Fruit fly (Drosophila melanogaster) whole organism, larva: ENCODE data around the gene CG31729.

Experiments used
- noc ChIP-seq: fragments of 200-800 bp; sonication (Bioruptor generic); optimal IDR thresholded peaks from 3 replicates; lab custom pipeline; 2019; ENCODE audit warnings: missing biosample characterization, mild to moderate bottlenecking, missing genetic modification characterization, moderate library complexity

Gene CG31729

DNA sequence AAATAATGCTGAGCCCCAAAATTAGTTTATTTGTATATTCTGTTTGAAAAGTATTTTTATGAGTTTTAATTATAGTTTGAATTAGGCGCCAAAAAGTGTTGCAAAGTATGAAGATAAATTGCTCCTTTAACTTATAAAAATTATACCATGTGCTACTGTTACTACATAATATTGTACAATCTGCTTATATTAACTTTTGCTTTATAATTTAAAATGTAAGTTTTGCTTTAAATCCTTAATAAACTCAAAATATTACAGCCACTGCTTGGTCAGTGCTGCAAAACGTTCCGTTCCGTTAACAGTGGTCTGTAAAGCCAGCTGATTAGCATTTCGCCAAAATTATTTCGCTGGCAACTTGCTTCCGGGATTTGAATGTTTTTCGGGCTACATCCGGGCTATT lies at the start of gene CG31729:
CG31729 (plus strand) TSS at position 309 of the 400 bp plus-strand sequence.
- TF ChIP-seq noc (tag; lab: Kevin White, UChicago) = no peak

DNA sequence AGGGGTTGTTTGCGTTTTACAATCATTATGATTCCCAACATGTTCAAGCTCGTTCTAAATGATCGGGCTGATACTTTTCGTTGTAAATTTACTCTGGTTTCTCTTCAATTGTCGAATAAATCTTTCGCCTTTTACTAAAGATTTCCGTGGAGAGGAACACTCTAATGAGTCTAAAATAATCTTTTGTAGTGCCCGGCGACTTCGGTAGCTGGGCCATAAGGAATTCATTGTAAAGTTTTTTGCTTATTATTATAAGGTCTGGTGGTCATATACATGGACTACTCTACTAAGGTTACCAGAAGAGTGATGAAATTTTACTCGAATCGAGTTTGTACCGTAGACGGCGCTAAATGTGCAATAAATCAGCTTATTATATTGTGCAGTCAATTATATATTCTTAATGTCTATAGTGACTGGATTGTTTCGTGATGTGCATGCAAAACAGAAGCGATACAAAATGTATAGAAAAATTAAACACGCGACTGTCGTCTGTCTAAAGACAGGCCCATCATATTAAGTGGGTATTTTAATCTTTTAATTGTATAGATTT lies 45.0 kb upstream of the CG31729 start:
- TF ChIP-seq noc (tag; lab: Kevin White, UChicago) = no peak

dm6 chr2L:13245855-13246645 lies 43.7 kb upstream of the CG31729 start, which contains the start of gene CG16820:
TSS of gene CG16820 (plus strand) at chr2L:13246232.
- TF ChIP-seq noc (tag; lab: Kevin White, UChicago) = no peak

DNA sequence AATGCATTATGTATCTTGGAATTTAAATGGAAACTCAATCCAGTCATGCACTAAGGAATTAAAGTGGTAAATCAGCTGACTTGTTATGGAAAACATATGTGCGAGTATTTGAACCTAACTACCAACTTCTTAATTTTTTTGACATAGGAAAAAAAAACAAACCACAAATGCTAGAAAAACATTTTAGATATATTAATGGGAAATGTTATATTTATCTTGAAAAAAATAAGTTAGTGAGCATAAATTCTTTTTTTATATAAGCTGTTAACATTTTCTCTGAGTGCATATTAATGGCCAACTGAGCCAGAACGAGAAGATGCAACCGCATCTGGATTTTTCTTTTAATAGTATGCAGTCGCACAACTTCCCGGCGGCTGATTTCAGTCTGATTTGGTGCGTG lies 38.6 kb upstream of the CG31729 start:
- TF ChIP-seq noc (tag; lab: Kevin White, UChicago) = no peak

- no peak for TF ChIP-seq noc (tag; lab: Kevin White, UChicago)
Measured at dm6 chr2L:13257177-13257576, 32.6 kb upstream of the CG31729 start, which contains the start of gene Naa20B. TSS of gene Naa20B (plus strand) at chr2L:13257477.

DNA sequence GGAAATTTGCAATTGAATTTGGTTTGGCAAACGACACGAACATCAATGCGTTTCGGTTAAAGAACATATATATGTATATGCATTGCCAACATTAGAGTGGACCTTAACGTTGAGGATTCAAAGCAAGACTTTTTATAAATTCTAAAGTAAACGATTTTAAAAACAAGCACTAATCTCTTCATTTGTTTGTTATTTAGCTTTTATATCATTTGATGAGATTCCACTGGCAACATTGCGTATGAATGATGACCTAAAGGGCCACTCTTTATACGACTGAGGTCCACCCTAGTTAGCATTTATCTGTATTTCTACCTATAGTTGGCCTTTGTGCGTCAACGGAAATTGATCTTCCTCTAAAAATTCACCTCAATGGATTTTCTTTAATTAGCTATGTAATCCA lies 31.1 kb upstream of the CG31729 start:
- no peak for TF ChIP-seq noc (tag; lab: Kevin White, UChicago)

DNA sequence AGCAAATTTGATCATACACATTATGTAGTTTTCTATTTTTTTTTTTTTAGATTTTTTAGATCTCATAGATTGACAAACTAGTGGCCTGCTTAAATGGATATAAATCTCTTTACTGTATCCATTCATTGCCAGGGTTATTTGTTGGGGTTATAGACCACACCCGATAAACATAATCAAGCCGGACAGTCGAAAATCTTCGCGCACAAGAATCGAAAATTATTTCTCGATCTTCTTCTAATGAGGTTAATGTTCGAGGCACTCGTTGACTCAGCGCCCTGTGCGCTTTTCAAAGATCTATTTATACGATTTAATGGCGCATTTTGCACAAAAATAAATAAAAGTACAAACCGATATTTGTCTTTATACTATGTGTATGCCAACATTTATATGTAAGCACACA lies 30.2 kb upstream of the CG31729 start, which contains the start of gene CG31730:
CG31730 (minus strand) TSS at position 101 of the 400 bp plus-strand sequence.
- TF ChIP-seq noc (tag; lab: Kevin White, UChicago) = no peak

dm6 chr2L:13260740-13261139 lies 29.1 kb upstream of the CG31729 start, which contains the start of gene CG44085:
TSS of gene CG44085 (plus strand) at chr2L:13261008.
- no peak for TF ChIP-seq noc (tag; lab: Kevin White, UChicago)

dm6 chr2L:13265776-13266175 lies 24.0 kb upstream of the CG31729 start, which contains the start of gene CG31848:
TSS of gene CG31848 (minus strand) at chr2L:13265876.
- no peak for TF ChIP-seq noc (tag; lab: Kevin White, UChicago)

dm6 chr2L:13266627-13267026 lies 23.2 kb upstream of the CG31729 start:
- TF ChIP-seq noc (tag; lab: Kevin White, UChicago) = no peak

DNA sequence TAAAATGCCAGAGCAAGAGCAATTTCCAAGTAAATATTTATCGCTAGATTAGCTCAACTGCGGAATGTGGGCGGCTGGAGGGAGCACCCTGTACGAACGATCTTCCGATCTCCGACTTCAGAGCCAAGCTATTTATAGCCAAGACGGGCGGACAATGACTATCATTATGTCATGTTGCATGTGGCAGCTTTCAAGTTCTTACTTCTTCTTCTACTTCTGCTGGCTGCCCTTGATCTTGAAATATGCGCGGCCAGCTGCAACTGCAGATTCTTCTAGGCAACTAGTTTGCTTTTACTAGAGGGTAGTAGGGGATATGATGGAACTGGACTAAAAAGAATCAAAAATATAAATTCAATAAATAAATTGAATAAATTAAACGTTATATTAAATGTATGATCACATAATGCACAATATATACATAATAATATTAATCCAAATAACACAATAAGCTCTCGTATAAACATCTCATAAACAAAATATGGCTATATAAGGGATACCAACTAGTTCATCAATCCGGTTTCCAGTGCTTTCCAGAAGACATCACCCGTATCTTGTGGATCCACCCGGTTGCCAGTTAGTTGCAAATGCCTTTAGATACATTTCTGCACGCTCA lies 21.7 kb upstream of the CG31729 start:
- TF ChIP-seq noc (tag; lab: Kevin White, UChicago) = no peak

dm6 chr2L:13272541-13272940 lies 17.3 kb upstream of the CG31729 start:
- TF ChIP-seq noc (tag; lab: Kevin White, UChicago) = no peak

DNA sequence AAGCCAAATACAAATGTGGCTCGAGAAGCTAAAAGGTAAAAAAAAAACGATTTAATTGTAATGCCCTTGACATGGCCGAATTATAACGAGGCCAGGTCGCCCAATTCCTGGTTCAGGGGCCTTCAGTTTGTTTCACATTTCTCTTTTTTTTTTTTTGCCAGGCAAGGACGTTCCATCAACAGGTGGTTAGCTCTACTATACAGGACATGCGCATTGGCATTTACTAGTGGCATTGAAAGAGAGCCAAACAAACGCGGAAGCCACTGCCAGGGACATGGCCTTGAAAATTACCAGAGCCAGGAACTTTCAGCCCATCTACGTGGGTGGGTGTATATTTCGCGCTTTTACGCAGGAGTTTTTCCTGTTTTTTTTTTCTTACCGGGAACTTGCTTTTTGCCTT lies 4.0 kb upstream of the CG31729 start:
- no peak for TF ChIP-seq noc (tag; lab: Kevin White, UChicago)

DNA sequence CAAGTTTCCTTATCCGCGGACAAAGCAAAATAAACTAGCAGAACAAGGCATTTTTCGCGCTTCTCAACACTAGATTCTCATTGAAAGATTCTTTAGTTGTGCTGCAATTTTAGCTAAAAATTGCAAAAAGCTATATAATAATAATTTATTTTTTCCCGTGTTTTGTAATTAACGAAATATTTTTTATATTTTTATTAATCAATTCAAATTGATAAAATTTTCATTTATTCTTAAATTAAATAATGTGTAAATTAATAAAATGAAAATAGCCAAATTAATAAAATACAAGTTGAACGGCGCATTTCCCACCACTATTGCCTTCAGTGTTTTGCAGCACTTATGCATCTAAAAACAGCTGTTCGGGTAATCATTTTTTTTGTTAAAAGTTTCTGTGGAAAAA lies 3.3 kb upstream of the CG31729 start, which contains the start of the genes Drep4 and Uvrag:
Drep4 (minus strand) TSS at position 7 of the 400 bp plus-strand sequence.
Uvrag (plus strand) TSS at position 322 of the 400 bp plus-strand sequence.
- TF ChIP-seq noc (tag; lab: Kevin White, UChicago) = no peak

dm6 chr2L:13290276-13291065 lies 674 bp downstream of the CG31729 start:
- peak; percentile 93 for TF ChIP-seq noc (tag; lab: Kevin White, UChicago)
